Fruit fly (Drosophila melanogaster) whole organism, embryonic: ENCODE results near the gene CG43121.

ENCODE experiments used
- Ada2b ChIP-seq: fragments of 200-800 bp; sonication (Bioruptor generic); IDR thresholded peaks from 2 replicates; pipeline ENCODE4 v1.3.6; 2022; ENCODE audit warnings: missing biosample characterization, missing genetic modification characterization
- Bgb ChIP-seq: fragments of 200-800 bp; sonication (Bioruptor generic); IDR thresholded peaks from 2 replicates; pipeline ENCODE4 v1.3.6; 2022; ENCODE audit warnings: missing biosample characterization, missing genetic modification characterization; ENCODE audit not compliant: partially characterized antibody
- CG10147 ChIP-seq: fragments of 200-800 bp; sonication (Bioruptor generic); optimal IDR thresholded peaks from 2 replicates; lab custom pipeline; 2019; ENCODE audit warnings: missing biosample characterization, mild to moderate bottlenecking, missing genetic modification characterization, moderate library complexity
- CG14050 ChIP-seq: fragments of 200-800 bp; sonication (Bioruptor generic); IDR thresholded peaks from 3 replicates; pipeline ENCODE4 v1.3.6; 2022; ENCODE audit warnings: missing biosample characterization, missing genetic modification characterization
- slbo ChIP-seq: fragments of 200-800 bp; sonication (Bioruptor generic); IDR thresholded peaks from 2 replicates; pipeline ENCODE4 v1.3.6; 2022; ENCODE audit warnings: missing biosample characterization, missing genetic modification characterization

DNA sequence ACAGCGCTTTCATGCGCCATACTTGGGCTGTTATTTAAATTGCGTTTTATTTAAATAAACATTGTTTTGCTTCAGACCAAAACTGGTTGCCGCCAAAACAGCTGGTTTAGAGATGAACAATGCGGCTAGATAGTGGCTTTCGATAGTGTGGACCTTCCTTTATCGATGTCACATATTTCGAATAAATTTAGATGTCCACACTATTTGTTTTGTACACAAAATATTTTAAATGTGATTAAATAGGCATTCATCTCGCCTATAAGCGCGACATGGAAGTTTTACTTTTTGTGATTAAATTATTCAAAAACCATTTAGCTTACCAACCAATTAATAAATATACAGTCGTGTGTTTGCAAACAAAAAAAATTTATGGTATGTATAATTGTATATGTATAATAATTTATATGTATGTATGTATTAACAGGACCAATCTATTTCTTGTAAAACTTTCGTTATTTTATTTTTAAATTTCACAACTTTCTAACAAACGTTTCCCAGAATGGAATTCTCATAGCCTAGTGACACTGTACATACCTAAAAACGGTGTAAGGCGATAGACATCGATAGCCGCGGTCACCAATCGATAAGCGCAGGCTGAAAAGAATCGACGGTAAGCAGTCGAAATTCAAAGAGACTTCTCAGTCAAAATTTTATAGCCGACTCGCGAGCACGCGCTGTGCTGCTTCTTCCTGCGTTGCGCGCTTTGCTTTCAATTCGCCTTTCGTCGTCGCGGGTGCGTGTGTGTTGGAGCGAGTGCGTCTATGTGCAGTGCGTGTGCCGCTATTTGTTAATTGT lies 40.1 kb downstream of the CG43121 start, which contains the start of the genes RecQ5 and dlp:
- peak; percentile 97 for TF ChIP-seq Bgb
- no peak; the same call in 1 of the 3 replicates for TF ChIP-seq CG14050 (GFP tag; lab: Robert Waterston, UW)
- TF ChIP-seq CG10147 (GFP tag; lab: Kevin White, UChicago) = peak; percentile 69
- TF ChIP-seq Ada2b (GFP tag; lab: Robert Waterston, UW) = peak; percentile 74
- TF ChIP-seq slbo = peak; percentile 91
